Worm (Caenorhabditis elegans) whole organism, late embryonic: ENCODE measurements around the gene T28F3.5.

Experiments
- pha-4 ChIP-seq: fragments of 150-350 bp; optimal IDR thresholded peaks from 2 replicates; lab custom pipeline; 2018; ENCODE audit warnings: missing biosample characterization, missing genetic modification reagents, missing genetic modification characterization
- unc-42 ChIP-seq: sonication (generic microtip); optimal IDR thresholded peaks from 2 replicates; lab custom pipeline; 2016; ENCODE audit warnings: missing genotype, missing genetic modification characterization, missing compliant biosample characterization
- unc-55 ChIP-seq: sonication (generic microtip); optimal IDR thresholded peaks from 2 replicates; lab custom pipeline; 2017; ENCODE audit warnings: missing biosample characterization, missing genetic modification reagents, missing genetic modification characterization

DNA sequence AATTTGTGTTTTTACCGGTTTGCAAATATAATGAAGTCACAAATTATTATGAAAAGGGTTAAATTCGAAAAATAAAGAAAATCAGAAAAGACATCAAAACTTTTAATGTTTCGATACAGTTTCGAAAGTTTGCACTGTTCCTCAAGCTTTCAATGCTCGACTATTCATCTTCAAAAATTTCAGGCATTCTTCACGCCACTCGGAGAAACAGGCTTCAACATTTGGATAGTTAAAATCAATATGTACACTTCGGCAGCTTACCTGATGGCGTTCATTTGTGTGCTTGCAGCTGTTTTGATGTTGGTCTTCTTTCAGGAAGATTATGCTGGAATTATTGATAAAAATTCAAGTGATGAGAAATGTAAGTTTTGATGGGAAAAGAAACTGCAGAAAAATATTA, 47.4 kb upstream of the T28F3.5 start:
- TF ChIP-seq unc-55 (GFP tag; lab: Kevin White, UChicago) (no peak), unc-42 (no peak), pha-4 (tag; lab: Kevin White, UChicago) (no peak)
